Worm (Caenorhabditis elegans): ENCODE results near the gene H37A05.4.

DNA sequence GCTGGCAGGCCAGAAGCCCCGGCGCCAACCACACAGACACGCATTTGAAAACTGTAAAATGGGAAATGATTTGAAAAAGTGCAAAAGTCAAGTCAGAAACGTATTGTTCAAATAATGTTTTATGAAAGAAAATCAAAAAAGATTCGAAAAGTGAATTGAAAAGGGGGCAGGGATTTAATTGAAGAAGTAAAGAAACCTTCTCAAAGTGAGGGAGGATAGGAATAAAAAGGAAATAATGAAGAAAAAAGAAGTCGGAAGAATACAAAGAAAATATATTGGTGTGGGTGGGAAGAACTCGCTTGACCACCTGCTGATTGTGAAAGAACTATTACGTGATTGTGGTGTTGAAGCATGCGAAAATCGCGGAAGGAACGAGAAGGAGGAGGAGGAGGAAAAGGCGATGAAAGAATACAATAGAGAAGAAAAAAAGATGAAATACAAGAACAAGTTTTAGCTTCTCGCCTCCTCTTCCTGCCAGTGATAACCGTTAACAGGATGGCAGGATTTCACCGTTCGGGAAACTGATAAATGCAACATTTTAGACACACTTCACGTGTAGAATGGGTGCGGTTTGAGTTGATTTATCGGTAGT, 42.8 kb downstream of the H37A05.4 start, which contains the start of gene fmo-4:
- TF ChIP-seq hmg-4 (GFP tag; optimal IDR thresholded peaks at IDR 0.05) (no peak), ceh-36 (tag; optimal IDR thresholded peaks at IDR 0.05) (no peak), hnd-1 (tag; optimal IDR thresholded peaks at IDR 0.05) (no peak), pes-1 (GFP tag; IDR thresholded peaks at IDR 0.05) (no peak), aly-1 (tag; optimal IDR thresholded peaks at IDR 0.05) (no peak), tbx-11 (GFP tag; IDR thresholded peaks at IDR 0.05) (no peak), ama-1 (optimal IDR thresholded peaks at IDR 0.05) (no peak), sea-1 (GFP tag; conservative IDR thresholded peaks at IDR 0.05) (no peak), flt-1 (GFP tag; IDR thresholded peaks at IDR 0.05) (no peak)
